Worm (Caenorhabditis elegans) whole organism, early embryonic: ENCODE measurements around the gene F54D10.9.

Experiments used
- F13C5.2 ChIP-seq: sonication (generic microtip); optimal IDR thresholded peaks from 2 replicates; lab custom pipeline; 2017; ENCODE audit warnings: mild to moderate bottlenecking, missing genetic modification characterization, inconsistent platforms, missing compliant biosample characterization
- ama-1 ChIP-seq: fragments of 150-350 bp; optimal IDR thresholded peaks from 2 replicates; lab custom pipeline; 2014
- flt-1 ChIP-seq: fragments of 200-800 bp; sonication (Bioruptor generic); IDR thresholded peaks from 2 replicates; pipeline ENCODE4 v1.3.6; 2022; ENCODE audit warnings: missing genetic modification characterization, missing compliant biosample characterization
- hmbx-1 ChIP-seq: sonication (generic microtip); optimal IDR thresholded peaks from 2 replicates; lab custom pipeline; 2016; ENCODE audit warnings: mild to moderate bottlenecking, missing genetic modification characterization, missing compliant biosample characterization
- hmg-4 ChIP-seq: fragments of 200-800 bp; sonication (Bioruptor generic); optimal IDR thresholded peaks from 2 replicates; lab custom pipeline; 2018; ENCODE audit warnings: mild to moderate bottlenecking, missing genetic modification characterization, missing compliant biosample characterization
- pes-1 ChIP-seq: fragments of 200-800 bp; sonication (Bioruptor generic); IDR thresholded peaks from 2 replicates; pipeline ENCODE4 v1.3.6; 2022; ENCODE audit warnings: missing genetic modification reagents, missing genetic modification characterization, missing compliant biosample characterization
- sea-1 ChIP-seq: fragments of 200-800 bp; sonication (Bioruptor generic); conservative IDR thresholded peaks from 2 replicates; pipeline ENCODE4 v1.3.6; 2022; ENCODE audit warnings: missing genetic modification characterization, missing compliant biosample characterization
- tbx-37 ChIP-seq: fragments of 200-800 bp; sonication (Bioruptor generic); conservative IDR thresholded peaks from 2 replicates; pipeline ENCODE4 v1.3.6; 2022; ENCODE audit warnings: missing genetic modification reagents, missing genetic modification characterization, missing compliant biosample characterization

DNA sequence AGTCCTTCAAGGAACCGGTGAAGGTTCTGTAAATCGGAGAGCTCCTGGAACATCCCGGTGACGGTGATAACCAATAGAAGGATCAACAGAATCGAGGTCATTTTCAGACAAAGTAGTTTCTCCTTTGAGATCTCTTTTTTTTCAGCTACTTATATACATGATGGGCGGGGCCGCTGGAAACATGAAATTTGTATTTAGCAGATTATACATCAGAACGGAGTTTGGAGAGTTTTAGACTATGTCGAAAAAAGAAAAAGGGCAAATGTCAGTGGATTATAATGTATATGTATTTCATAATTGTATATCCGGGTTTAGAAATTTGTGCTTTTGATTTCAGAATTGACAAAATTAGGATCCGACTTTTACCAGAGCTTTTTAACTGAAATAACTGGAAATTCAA lies 29.1 kb downstream of the F54D10.9 start, which contains the start of gene ins-32:
- TF ChIP-seq tbx-37 (GFP tag; lab: Robert Waterston, UW) (no peak), flt-1 (GFP tag; lab: Robert Waterston, UW) (no peak), pes-1 (GFP tag; lab: Robert Waterston, UW) (no peak), sea-1 (no peak), F13C5.2 (tag; lab: Kevin White, UChicago) (no peak), hmg-4 (GFP tag; lab: Kevin White, UChicago) (no peak), ama-1 (lab: Kevin White, UChicago) (no peak), hmbx-1 (tag; lab: Kevin White, UChicago) (no peak)
